Fruit fly (Drosophila melanogaster) whole organism: ENCODE data around the gene Ir94a.

ENCODE experiments used
- pan ChIP-seq: fragments of >200 bp; optimal IDR thresholded peaks from 2 replicates; lab custom pipeline; 2017
- usp ChIP-seq: fragments of >200 bp; optimal IDR thresholded peaks from 2 replicates; lab custom pipeline; 2017; ENCODE audit warnings: missing biosample characterization, missing genetic modification characterization, mixed read lengths

DNA sequence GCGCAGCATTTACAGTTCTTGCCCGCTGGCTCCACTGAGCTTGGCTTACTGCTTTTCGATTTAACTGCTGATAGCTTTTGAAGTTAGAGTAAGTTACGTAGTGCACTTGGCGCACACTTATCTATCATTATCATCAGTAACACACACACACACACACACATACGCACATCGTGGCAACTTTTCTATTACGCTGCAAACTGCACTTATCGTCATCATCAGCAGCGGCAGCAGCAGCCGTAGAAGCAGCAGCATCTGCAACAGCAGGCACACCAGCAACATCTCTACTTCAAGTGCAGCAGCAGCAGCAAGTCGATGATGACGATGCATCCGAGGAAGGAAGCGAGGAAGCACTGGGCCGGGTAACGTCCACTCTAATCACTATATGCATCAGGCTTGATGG is 45.5 kb downstream of the Ir94a start:
- no peak for TF ChIP-seq usp (GFP tag; lab: Kevin White, UChicago)
- TF ChIP-seq pan (lab: Kevin White, UChicago) = no peak
